Fruit fly (Drosophila melanogaster) ovary, adult (tissue): ENCODE results near the gene CG8927.

Source experiments
- CG17801 ChIP-seq: fragments of 200-800 bp; optimal IDR thresholded peaks from 2 replicates; lab custom pipeline; 2019; ENCODE audit warnings: missing biosample characterization, mild to moderate bottlenecking, missing genetic modification characterization, moderate library complexity; ENCODE audit not compliant: partially characterized antibody

Gene CG8927

DNA sequence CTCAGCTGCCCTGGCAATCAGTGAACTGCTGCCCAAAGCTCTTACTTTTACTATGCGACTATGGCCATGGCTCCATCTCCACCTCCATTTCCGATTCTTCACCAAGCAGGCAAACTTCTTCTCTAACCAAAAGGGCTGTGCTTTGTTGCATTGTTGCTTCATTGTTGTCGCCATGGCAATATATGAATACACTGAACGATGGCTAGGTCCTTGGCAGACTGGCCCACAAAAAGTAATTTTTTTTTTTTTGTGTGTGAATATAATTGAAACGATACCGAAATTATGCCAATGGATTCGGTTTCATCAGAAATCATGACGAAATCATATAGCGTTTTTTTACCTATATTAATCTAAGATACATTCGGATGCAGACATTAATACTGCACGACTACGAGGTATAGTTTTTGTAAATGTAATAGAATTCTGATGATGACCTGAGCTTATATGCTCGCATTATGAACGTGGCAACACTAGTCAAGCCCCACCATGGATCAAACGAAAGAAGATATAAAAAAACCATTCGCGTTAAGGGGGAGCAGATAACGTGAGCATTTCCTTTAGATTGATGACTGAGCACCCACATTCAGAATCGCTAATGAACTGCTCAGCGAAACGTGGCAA is 39.3 kb downstream of the CG8927 start:
- no peak for TF ChIP-seq CG17801 (GFP tag; lab: Kevin White, UChicago)

DNA sequence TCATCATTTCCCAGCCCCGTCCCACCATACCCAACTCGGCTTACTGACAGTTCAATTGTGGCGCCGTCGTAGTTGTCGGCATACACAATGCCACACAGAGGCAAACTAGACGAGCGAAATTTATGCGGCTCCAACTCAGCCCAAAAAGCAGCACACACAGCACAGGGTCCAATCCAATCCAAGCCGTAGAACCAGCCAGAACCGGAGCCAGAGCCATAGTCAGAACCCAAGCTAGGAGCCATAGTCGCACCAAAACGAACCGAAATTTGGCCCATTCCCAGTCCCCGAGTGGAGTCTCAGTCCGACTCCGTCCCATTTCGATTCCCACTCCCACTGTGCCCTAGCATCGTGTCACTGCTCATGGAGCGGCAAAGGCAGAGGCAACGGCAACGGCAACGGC is 40.0 kb downstream of the CG8927 start:
- TF ChIP-seq CG17801 (GFP tag; lab: Kevin White, UChicago): no peak

DNA sequence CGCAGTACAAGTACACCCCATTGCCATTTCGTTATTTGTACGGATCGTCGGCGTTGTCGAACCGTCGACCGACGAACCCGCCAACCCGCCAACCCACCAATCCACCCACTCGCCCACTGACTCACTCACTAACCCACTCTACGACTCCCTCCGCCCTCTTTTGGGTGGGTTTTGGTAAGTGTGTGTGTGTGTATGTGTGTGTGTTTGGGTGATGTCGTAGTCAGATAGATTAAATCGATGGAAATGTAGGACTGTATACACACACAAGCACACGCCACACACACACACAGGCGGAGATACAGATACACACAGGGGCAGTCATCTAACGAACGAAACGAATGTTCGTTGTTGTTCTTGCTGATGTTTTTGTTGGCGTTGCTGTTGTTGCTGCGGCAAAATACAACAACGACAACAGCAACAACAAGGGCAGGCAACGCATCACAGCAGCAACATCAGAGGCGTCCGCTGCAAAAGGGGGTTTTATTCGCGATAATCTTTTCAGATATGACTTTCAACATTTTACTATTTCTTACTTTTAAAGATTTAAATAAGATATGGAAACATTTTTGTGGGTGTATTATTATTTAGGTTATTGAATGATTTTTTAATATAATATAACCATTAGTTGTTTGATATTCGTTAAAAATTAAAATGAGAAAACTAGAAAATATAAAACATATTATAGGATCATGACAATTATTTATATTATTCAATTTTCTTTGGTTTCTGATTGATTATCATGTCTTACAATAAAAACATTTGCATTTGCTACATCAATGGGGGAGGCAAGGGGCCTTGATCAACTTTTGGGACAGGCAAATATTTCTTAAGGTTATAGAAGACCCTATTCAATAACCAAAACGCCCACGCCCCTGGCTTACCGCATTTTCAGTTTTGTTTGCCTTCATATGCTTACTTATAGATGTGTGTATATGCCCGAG is 40.8 kb downstream of the CG8927 start:
- no peak for TF ChIP-seq CG17801 (GFP tag; lab: Kevin White, UChicago)

DNA sequence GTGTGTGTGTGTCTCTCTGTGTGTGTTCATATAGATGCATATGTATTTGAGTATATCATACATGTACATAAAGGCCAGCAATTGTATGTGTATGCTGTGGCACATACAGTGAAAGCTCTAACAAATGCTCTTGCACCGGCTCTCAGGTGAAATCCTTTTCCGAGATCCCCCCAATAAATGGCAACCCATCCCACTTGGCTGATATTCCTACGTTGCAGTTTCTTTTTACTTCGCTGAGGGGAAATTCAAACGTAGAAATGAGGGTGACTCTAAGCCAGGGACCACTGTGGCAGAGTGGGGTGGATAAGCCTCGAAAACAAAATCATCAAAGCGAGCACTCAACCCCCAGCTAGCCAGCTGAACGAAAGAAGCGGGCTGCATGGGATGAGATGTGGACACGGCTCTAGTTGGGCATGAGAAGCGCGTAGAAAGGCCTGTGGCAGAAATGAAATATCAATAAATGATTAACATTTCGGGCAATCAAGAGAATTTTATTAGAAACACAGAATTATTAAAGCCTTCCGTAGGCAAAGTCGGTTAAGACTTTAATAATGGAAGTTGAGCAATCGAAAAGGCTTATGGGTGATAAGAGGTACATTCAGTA is 41.6 kb downstream of the CG8927 start:
- TF ChIP-seq CG17801 (GFP tag; lab: Kevin White, UChicago): peak; percentile 30

DNA sequence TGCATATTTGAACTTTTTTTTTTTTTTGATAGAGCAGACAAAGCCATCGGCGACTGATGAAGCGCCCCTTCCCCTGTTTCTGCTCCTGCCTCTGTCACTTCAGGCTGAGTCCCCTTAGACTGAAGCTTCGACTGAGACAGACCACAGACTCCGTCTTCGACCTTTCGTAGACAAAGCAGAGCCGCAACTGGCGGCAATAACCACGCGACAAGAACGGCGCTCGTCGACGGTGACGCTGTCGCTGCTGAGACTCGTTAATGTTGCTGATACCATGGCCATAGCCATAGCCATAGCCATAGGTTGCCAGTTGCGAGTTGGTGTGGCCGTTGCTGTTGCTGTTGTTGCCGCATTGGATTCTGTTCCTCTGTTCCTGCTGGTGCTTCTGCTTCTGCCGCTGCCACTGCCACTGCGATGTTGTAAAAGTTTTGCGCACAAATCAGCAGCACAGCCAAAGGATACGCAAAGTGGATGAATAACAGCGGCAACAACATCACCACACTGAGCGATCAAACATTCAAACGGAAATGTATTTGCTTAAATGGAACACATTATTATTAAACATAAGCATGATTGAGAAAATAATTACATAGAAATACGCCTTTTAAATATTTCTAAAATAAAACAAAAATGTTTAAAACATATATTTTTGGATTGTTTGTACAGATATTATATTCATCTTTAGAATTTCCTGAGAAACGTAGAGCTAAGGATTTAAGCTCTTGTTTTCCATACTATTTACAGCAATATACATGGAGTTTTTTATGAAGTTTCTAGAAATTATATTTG is 42.6 kb downstream of the CG8927 start:
- TF ChIP-seq CG17801 (GFP tag; lab: Kevin White, UChicago): no peak

DNA sequence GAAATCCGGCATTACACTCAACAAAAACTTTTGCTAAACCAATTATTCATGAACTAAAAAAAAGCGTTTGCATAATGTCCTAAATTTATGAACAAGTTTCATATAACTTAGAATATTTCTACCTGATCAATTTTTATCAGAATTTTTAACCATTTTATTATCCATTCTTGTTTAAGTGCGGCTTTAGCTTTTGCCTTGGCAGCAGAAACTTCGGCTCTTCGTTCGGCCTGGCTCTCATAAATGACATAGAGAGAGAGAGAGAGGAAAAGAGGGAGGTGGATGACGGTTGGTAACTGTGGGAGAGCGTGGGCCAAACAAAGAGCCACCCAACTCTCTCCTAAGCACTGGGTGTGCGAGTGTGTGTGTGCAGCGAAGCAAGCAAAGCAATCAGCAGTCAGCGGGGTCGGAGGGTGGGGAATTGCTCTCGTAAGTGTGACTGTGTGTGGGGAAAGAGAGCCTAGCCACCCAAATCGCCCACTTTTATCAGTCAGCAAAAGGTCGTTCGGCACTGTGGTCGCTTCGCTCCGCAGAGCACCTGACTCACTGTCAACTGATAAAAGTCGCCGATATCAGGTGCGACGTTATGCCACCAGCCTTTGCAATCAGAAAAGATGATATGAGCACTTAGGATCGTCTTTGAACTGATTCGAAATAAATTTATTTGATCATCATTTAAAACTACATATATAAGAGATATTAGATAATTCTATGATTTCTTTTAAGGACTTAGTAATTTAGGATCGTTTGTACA is 43.8 kb downstream of the CG8927 start:
- TF ChIP-seq CG17801 (GFP tag; lab: Kevin White, UChicago): peak; percentile 86

DNA sequence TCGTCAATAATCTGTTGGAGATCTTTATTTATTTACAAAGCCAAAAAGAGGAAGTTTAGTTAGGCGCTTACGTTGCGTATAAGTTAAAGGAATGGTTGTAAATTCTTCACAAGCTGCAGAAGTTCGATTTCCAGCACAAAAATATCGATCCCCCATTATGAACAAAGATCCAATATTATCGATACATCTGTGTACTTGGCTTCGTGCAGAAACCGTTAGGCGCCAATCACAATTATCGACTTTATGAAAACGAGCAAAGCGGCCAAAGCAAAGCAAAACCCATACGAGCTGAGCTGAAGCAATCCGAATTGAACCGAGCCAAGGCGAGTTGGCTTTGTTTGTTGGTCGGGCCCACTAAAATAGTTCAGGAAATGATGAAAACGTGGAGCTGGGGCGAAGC is 44.5 kb downstream of the CG8927 start, which contains the start of gene tara:
Gene tara, plus strand, starts transcription at position 301 of the 400 bp plus-strand sequence.
- TF ChIP-seq CG17801 (GFP tag; lab: Kevin White, UChicago): no peak

DNA sequence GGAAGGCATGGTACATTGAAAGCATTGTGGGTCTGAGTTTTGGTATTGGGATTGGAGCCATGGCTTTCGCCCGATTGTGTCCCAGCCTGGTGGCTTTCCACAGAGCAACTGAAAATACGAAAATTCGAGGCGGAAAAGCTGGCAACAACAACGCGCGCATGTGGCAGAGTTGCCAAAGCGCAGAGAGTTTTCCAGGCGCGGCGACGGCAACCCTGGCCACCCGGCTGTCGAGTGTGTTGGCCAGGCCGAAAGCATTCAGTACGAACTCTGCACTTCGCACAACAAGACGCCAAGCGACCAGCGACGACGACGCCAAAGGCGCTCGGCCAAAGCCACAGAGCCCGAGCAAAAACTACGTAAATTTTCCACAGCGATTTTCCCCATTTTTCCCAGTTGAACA is 44.9 kb downstream of the CG8927 start:
- TF ChIP-seq CG17801 (GFP tag; lab: Kevin White, UChicago): no peak

DNA sequence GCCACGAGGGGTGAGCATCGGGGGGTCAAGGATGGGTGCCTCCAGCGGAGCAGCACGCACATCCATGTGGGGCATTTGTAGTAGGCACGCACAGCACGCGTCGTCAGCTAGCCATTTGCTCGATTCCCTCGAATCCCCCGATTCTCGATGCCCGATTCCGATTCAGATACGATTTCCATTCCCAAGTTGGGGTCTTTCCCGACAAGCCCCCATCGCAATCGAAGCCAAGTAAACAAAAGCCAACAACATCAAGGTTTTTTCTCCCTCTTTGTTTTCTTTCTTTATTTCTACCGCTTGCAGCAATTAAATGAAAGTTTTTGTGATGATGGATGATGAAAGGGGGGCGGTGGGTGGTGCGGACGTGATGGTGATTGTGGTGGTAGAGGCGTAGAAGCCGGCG is 46.3 kb downstream of the CG8927 start:
- TF ChIP-seq CG17801 (GFP tag; lab: Kevin White, UChicago): no peak

DNA sequence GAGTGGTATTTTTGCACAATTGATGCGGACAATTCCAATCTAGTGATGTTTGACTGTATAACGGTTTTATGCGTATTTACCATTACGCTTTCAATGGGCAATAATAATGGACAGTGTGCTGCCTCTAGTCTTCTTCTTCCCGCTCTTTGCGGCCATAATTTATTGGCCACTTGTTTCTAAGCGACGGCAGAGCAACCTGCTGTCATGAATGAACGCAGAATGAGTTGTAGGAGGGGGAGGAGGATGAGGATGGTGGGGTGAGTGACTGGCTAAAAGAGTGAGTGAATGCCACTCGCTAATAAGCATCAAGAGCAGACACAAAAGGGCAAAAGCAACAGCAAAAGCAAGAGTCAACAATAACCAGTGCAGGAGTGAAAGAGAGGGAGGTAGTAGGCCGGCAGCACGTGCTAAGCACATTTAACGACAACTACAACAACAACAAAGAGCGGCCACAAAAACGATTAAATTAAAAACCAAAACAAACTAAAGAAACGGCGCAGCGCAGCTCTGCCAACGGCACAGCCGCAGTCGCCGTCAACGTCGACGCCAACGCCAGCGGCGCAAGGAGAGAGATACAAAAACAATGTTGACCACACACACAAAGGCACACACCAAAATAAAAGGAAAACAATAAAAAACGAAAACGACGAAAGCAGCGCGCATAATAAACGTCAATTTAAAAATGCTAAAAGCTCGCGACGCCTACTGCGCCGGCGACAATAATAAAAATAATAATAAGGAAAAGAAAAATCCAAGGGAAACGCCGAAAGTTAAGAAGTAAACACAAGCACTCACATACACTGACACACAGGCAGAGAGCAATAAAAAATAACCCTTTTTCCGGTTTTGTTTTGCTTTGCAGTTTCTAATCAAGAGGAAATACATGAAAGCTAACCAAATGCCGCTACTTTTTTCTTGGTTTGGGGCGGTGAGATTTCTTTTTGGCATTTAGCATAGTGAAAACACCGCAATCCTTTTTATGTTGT is 48.2 kb downstream of the CG8927 start:
- TF ChIP-seq CG17801 (GFP tag; lab: Kevin White, UChicago): peak; percentile 13

DNA sequence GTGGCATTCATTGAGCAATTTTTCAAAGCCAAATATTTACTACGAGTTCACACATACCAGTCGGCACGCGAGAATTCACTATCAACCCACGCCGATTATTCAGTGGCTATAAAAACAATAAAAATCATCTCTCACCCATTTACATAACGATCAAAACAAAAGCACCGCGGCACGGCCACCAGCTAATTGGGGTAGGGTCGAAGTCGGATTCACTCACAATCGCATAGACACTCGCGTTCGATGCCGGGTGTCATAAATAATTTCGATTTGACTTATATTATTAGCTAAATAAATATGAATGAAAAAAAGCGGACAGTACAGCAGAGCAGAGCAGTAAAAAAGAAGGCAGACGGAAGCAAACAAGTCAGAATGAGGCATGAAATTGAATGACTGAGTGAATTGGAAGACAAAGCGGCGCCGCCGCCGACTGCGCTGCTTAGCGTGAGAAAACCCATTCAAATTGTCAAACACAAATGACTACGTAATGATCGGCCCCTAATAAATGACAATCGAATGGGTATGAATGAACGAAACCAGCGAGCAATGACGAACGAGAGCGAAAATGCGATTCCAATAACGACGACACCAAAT is 49.4 kb downstream of the CG8927 start:
- TF ChIP-seq CG17801 (GFP tag; lab: Kevin White, UChicago): no peak
